Worm (Caenorhabditis elegans) whole organism, mixed stage, embryonic: ENCODE results near the gene srw-85.

Experiments
- drap-1 ChIP-seq: fragments of 200-800 bp; sonication (Bioruptor generic); optimal IDR thresholded peaks from 3 replicates; lab custom pipeline; 2018; ENCODE audit warnings: mild to moderate bottlenecking, missing genetic modification characterization, missing compliant biosample characterization
- elt-3 ChIP-seq: fragments of 150-350 bp; optimal IDR thresholded peaks from 2 replicates; lab custom pipeline; 2014; ENCODE audit warnings: missing biosample characterization, missing genetic modification characterization
- nhr-237 ChIP-seq: fragments of 150-350 bp; optimal IDR thresholded peaks from 2 replicates; lab custom pipeline; 2014; ENCODE audit warnings: missing biosample characterization, missing genetic modification characterization
- nhr-76 ChIP-seq: sonication (generic microtip); optimal IDR thresholded peaks from 2 replicates; lab custom pipeline; 2017; ENCODE audit warnings: missing biosample characterization, missing genetic modification characterization
- snpc-4 ChIP-seq: fragments of 150-350 bp; optimal IDR thresholded peaks from 2 replicates; lab custom pipeline; 2014; ENCODE audit warnings: missing biosample characterization, missing genetic modification characterization
- sptf-1 ChIP-seq: sonication (generic microtip); optimal IDR thresholded peaks from 2 replicates; lab custom pipeline; 2017; ENCODE audit warnings: mild to moderate bottlenecking, missing genetic modification characterization, moderate library complexity, missing compliant biosample characterization
- unc-62 ChIP-seq: fragments of 150-350 bp; optimal IDR thresholded peaks from 2 replicates; lab custom pipeline; 2014; ENCODE audit warnings: missing biosample characterization, missing genetic modification reagents, missing genetic modification characterization

DNA sequence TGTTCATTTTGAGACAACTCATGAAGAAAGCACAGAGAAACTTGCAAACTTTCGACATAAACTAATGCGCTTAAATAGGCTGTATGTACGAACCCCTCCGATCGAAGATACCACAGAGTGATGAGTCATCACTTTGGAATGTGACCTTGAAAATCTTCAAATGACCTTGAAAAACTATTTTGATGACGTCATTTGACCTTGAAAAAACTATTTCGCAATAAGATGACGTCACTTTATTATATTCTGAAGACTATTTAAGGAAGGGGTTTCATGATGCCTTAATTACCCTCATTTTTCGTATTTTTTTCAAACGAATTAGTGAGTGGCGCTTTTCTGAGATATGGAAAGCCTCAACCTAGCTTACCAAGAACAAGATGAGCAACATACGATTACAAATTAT lies 9.8 kb downstream of the srw-85 start, which contains the start of gene C25F9.2:
- TF ChIP-seq elt-3 (tag; lab: Kevin White, UChicago) (no peak), unc-62 (GFP tag; lab: Kevin White, UChicago) (no peak), drap-1 (GFP tag; lab: Kevin White, UChicago) (no peak), sptf-1 (no peak), nhr-76 (tag; lab: Kevin White, UChicago) (no peak), nhr-237 (tag; lab: Kevin White, UChicago) (no peak), snpc-4 (tag; lab: Kevin White, UChicago) (no peak)
